Fruit fly (Drosophila melanogaster) whole organism, embryonic: Measurements from ENCODE around the gene CG13315.

Experiments
- Awh ChIP-seq: fragments of 200-800 bp; sonication (Bioruptor generic); IDR thresholded peaks from 2 replicates; pipeline ENCODE4, ENCODE4 v1.3.6; 2022; ENCODE audit warnings: missing biosample characterization, missing genetic modification characterization
- CG10209 ChIP-seq: fragments of 200-800 bp; sonication (Bioruptor generic); optimal IDR thresholded peaks from 3 replicates; lab custom pipeline; 2017; ENCODE audit warnings: missing biosample characterization, mild to moderate bottlenecking, missing genetic modification characterization, missing genetic modification reagents
- CG10267 ChIP-seq: fragments of 200-800 bp; sonication (Bioruptor generic); optimal IDR thresholded peaks from 2 replicates; lab custom pipeline; 2018; ENCODE audit warnings: missing biosample characterization, mild to moderate bottlenecking, missing genetic modification characterization, moderate library complexity
- CG10565 ChIP-seq: fragments of 200-800 bp; sonication (Bioruptor generic); optimal IDR thresholded peaks from 3 replicates; lab custom pipeline; 2016; ENCODE audit warnings: missing biosample characterization, mild to moderate bottlenecking, missing genetic modification characterization
- CG11695 ChIP-seq: fragments of 200-800 bp; sonication (Bioruptor generic); IDR thresholded peaks from 3 replicates; pipeline ENCODE4 v1.3.6; 2022; ENCODE audit warnings: missing biosample characterization, missing genetic modification characterization
- CG11723 ChIP-seq: fragments of 200-800 bp; sonication (Bioruptor generic); optimal IDR thresholded peaks from 2 replicates; lab custom pipeline; 2017; ENCODE audit warnings: missing biosample characterization, mild to moderate bottlenecking, missing genetic modification characterization
- CG12219 ChIP-seq: fragments of 200-800 bp; sonication (Bioruptor generic); optimal IDR thresholded peaks from 3 replicates; lab custom pipeline; 2018; ENCODE audit warnings: missing biosample characterization, mild to moderate bottlenecking, missing genetic modification characterization
- CG13775 ChIP-seq: fragments of 200-800 bp; sonication (Bioruptor generic); optimal IDR thresholded peaks from 3 replicates; lab custom pipeline; 2017; ENCODE audit warnings: missing biosample characterization, mild to moderate bottlenecking, missing genetic modification characterization
- CG13894 ChIP-seq: fragments of 200-800 bp; sonication (Bioruptor generic); optimal IDR thresholded peaks from 3 replicates; lab custom pipeline; 2018; ENCODE audit warnings: missing biosample characterization, mild to moderate bottlenecking, missing genetic modification characterization, moderate library complexity
- CG14014 ChIP-seq: fragments of 200-800 bp; sonication (Bioruptor generic); IDR thresholded peaks from 2 replicates; pipeline ENCODE4 v1.3.6; 2022; ENCODE audit warnings: missing biosample characterization, missing genetic modification characterization
- CG1603 ChIP-seq: fragments of 200-800 bp; sonication (Bioruptor generic); optimal IDR thresholded peaks from 2 replicates; lab custom pipeline; 2019; ENCODE audit warnings: missing biosample characterization, mild to moderate bottlenecking, missing genetic modification characterization, moderate library complexity
- CG17385 ChIP-seq: fragments of 200-800 bp; sonication (Bioruptor generic); optimal IDR thresholded peaks from 3 replicates; lab custom pipeline; 2018; ENCODE audit warnings: missing biosample characterization, mild to moderate bottlenecking, missing genetic modification characterization
- CG17568 ChIP-seq: fragments of 200-800 bp; sonication (Bioruptor generic); optimal IDR thresholded peaks from 2 replicates; lab custom pipeline; 2018; ENCODE audit warnings: missing biosample characterization, mild to moderate bottlenecking, missing genetic modification characterization, moderate library complexity
- CG30431 ChIP-seq: fragments of 200-800 bp; sonication (Bioruptor generic); optimal IDR thresholded peaks from 2 replicates; lab custom pipeline; 2017; ENCODE audit warnings: missing biosample characterization, missing genetic modification characterization
- CG32772 ChIP-seq: fragments of 200-800 bp; sonication (Bioruptor generic); IDR thresholded peaks from 2 replicates; pipeline ENCODE4 v1.3.6; 2022; ENCODE audit warnings: missing biosample characterization, missing genetic modification characterization
- CG3995 ChIP-seq: fragments of 200-800 bp; sonication (Bioruptor generic); optimal IDR thresholded peaks from 3 replicates; lab custom pipeline; 2016; ENCODE audit warnings: missing biosample characterization, missing genetic modification characterization
- CG5245 ChIP-seq: fragments of 200-800 bp; sonication (Bioruptor generic); optimal IDR thresholded peaks from 3 replicates; lab custom pipeline; 2016; ENCODE audit warnings: missing biosample characterization, missing genetic modification characterization
- CG9797 ChIP-seq: fragments of 200-800 bp; sonication (Bioruptor generic); optimal IDR thresholded peaks from 3 replicates; lab custom pipeline; 2018; ENCODE audit warnings: missing biosample characterization, mild to moderate bottlenecking, missing genetic modification characterization
- D19B ChIP-seq: fragments of 200-800 bp; sonication (Bioruptor generic); optimal IDR thresholded peaks from 2 replicates; lab custom pipeline; 2017; ENCODE audit warnings: missing biosample characterization, mild to moderate bottlenecking, missing genetic modification characterization
- Dek ChIP-seq: fragments of 200-800 bp; sonication (Bioruptor generic); optimal IDR thresholded peaks from 3 replicates; lab custom pipeline; 2019; ENCODE audit warnings: missing biosample characterization, mild to moderate bottlenecking, missing genetic modification characterization, moderate library complexity
- Elba2 ChIP-seq: fragments of 200-800 bp; sonication (Bioruptor generic); optimal IDR thresholded peaks from 3 replicates; lab custom pipeline; 2016; ENCODE audit warnings: missing biosample characterization, missing genetic modification characterization
- HLH3B ChIP-seq: fragments of 200-800 bp; sonication (Bioruptor generic); IDR thresholded peaks from 2 replicates; pipeline ENCODE4 v1.3.6; 2022; ENCODE audit warnings: missing biosample characterization, missing genetic modification characterization
- HLH54F ChIP-seq: fragments of 200-800 bp; sonication (Bioruptor generic); optimal IDR thresholded peaks from 3 replicates; lab custom pipeline; 2016; ENCODE audit warnings: missing biosample characterization, missing genetic modification characterization
- MBD-R2 ChIP-seq: fragments of 200-800 bp; sonication (Bioruptor generic); IDR thresholded peaks from 2 replicates; pipeline ENCODE4 v1.3.6; 2022; ENCODE audit warnings: missing biosample characterization, missing genetic modification characterization
- NfI ChIP-seq: fragments of 200-800 bp; sonication (Bioruptor generic); optimal IDR thresholded peaks from 3 replicates; lab custom pipeline; 2018; ENCODE audit warnings: missing biosample characterization, mild to moderate bottlenecking, missing genetic modification characterization, moderate library complexity
- bbx ChIP-seq: fragments of 200-800 bp; sonication (Bioruptor generic); IDR thresholded peaks from 2 replicates; pipeline ENCODE4 v1.3.6; 2022; ENCODE audit warnings: missing biosample characterization, missing genetic modification characterization; ENCODE audit not compliant: partially characterized antibody
- bcd ChIP-seq: fragments of 200-800 bp; sonication (Bioruptor generic); optimal IDR thresholded peaks from 2 replicates; lab custom pipeline; 2017; ENCODE audit warnings: missing biosample characterization, mild to moderate bottlenecking, missing genetic modification characterization
- cad ChIP-seq: fragments of >200 bp; optimal IDR thresholded peaks from 2 replicates; lab custom pipeline; 2017; ENCODE audit warnings: missing biosample characterization, missing genetic modification characterization
- chinmo ChIP-seq: fragments of 200-800 bp; sonication (Bioruptor generic); IDR thresholded peaks from 4 replicates; pipeline ENCODE4 v1.3.6; 2022; ENCODE audit warnings: missing biosample characterization, missing genetic modification characterization; ENCODE audit not compliant: partially characterized antibody
- crc ChIP-seq: fragments of 200-800 bp; sonication (Bioruptor generic); optimal IDR thresholded peaks from 2 replicates; lab custom pipeline; 2016; ENCODE audit warnings: missing biosample characterization, missing genetic modification characterization
- croc ChIP-seq: fragments of 200-800 bp; sonication (Bioruptor generic); conservative IDR thresholded peaks from 3 replicates; pipeline ENCODE4 v1.3.6; 2022; ENCODE audit warnings: missing biosample characterization, missing genetic modification characterization
- crol ChIP-seq: fragments of 200-800 bp; sonication (Bioruptor generic); IDR thresholded peaks from 2 replicates; pipeline ENCODE4 v1.3.6; 2022; ENCODE audit warnings: missing biosample characterization, missing genetic modification characterization
- emc ChIP-seq: fragments of 200-800 bp; sonication (Bioruptor generic); optimal IDR thresholded peaks from 2 replicates; lab custom pipeline; 2016; ENCODE audit warnings: missing biosample characterization, missing genetic modification characterization
- ewg ChIP-seq: fragments of 200-800 bp; sonication (Bioruptor generic); optimal IDR thresholded peaks from 3 replicates; lab custom pipeline; 2017; ENCODE audit warnings: mild to moderate bottlenecking, missing biosample characterization, missing genetic modification reagents, missing genetic modification characterization
- gem ChIP-seq: fragments of 200-800 bp; sonication (Bioruptor generic); optimal IDR thresholded peaks from 2 replicates; lab custom pipeline; 2019; ENCODE audit warnings: missing biosample characterization, mild to moderate bottlenecking, missing genetic modification characterization, moderate library complexity
- gfzf ChIP-seq: fragments of 200-800 bp; sonication (Bioruptor generic); optimal IDR thresholded peaks from 2 replicates; lab custom pipeline; 2016; ENCODE audit warnings: missing biosample characterization, mild to moderate bottlenecking, missing genetic modification characterization, moderate library complexity
- insv ChIP-seq, 2 experiments: fragments of 200-800 bp; sonication (Bioruptor generic); optimal IDR thresholded peaks; 3 replicates each; lab custom pipeline; 2016 to 2018; ENCODE audit warnings: missing biosample characterization in 2 of 2, missing genetic modification characterization in 2 of 2
- klu ChIP-seq: fragments of 200-800 bp; sonication (Bioruptor generic); IDR thresholded peaks from 2 replicates; pipeline ENCODE4 v1.3.6; 2022; ENCODE audit warnings: missing biosample characterization, missing genetic modification characterization
- lmd ChIP-seq: fragments of 200-800 bp; sonication (Bioruptor generic); IDR thresholded peaks from 2 replicates; pipeline ENCODE4 v1.3.6; 2022; ENCODE audit warnings: missing biosample characterization, missing genetic modification characterization
- mam ChIP-seq: fragments of 200-800 bp; sonication (Bioruptor generic); optimal IDR thresholded peaks from 3 replicates; lab custom pipeline; 2016; ENCODE audit warnings: missing biosample characterization, missing genetic modification characterization
- sima ChIP-seq: fragments of 200-800 bp; sonication (Bioruptor generic); optimal IDR thresholded peaks from 2 replicates; lab custom pipeline; 2016; ENCODE audit warnings: missing biosample characterization, missing genetic modification characterization
- slbo ChIP-seq: fragments of 200-800 bp; sonication (Bioruptor generic); IDR thresholded peaks from 2 replicates; pipeline ENCODE4 v1.3.6; 2022; ENCODE audit warnings: missing biosample characterization, missing genetic modification characterization
- so ChIP-seq: fragments of 200-800 bp; sonication (Bioruptor generic); IDR thresholded peaks from 3 replicates; pipeline ENCODE4 v1.3.6; 2022; ENCODE audit warnings: missing biosample characterization, missing genetic modification characterization
- sqz ChIP-seq: fragments of 200-800 bp; sonication (Bioruptor generic); optimal IDR thresholded peaks from 3 replicates; lab custom pipeline; 2018; ENCODE audit warnings: missing biosample characterization, mild to moderate bottlenecking, missing genetic modification characterization
- twi ChIP-seq: fragments of 200-800 bp; optimal IDR thresholded peaks from 2 replicates; lab custom pipeline; 2019; ENCODE audit warnings: missing biosample characterization, mild to moderate bottlenecking, missing genetic modification characterization, moderate library complexity
- vnd ChIP-seq: fragments of 200-800 bp; sonication (Bioruptor generic); IDR thresholded peaks from 3 replicates; pipeline ENCODE4 v1.3.6; 2022; ENCODE audit warnings: missing biosample characterization, missing genetic modification characterization; ENCODE audit not compliant: partially characterized antibody
- vvl ChIP-seq: fragments of 200-800 bp; sonication (Bioruptor generic); IDR thresholded peaks from 2 replicates; pipeline ENCODE4 v1.3.6; 2022; ENCODE audit warnings: missing biosample characterization, missing genetic modification characterization
- wek ChIP-seq: fragments of 200-800 bp; sonication (Bioruptor generic); optimal IDR thresholded peaks from 3 replicates; lab custom pipeline; 2018; ENCODE audit warnings: missing biosample characterization, mild to moderate bottlenecking, missing genetic modification characterization, moderate library complexity
- zen2 ChIP-seq: fragments of 200-800 bp; sonication (Bioruptor generic); IDR thresholded peaks from 3 replicates; pipeline ENCODE4 v1.3.6; 2022; ENCODE audit warnings: missing biosample characterization, missing genetic modification characterization; ENCODE audit not compliant: partially characterized antibody

The CG13315 gene

dm6 chr3L:9072731-9073385 lies 23.8 kb upstream of the CG13315 start, which contains the start of the genes CG4911 and CG4942 (continued):
- TF ChIP-seq vvl (GFP tag; lab: Robert Waterston, UW): peak; percentile 58; the same call in 1 of the 2 replicates
- TF ChIP-seq zen2 (GFP tag; lab: Robert Waterston, UW): no peak
- TF ChIP-seq ewg (GFP tag; lab: Kevin White, UChicago): peak; percentile 49
- TF ChIP-seq gfzf (GFP tag; lab: Kevin White, UChicago): peak; percentile 84
- peak; percentile 71 for TF ChIP-seq bcd (GFP tag; lab: Kevin White, UChicago)
- peak; percentile 60 for TF ChIP-seq D19B (GFP tag; lab: Kevin White, UChicago)
- TF ChIP-seq wek (GFP tag; lab: Kevin White, UChicago): no peak
- peak; percentile 1 for TF ChIP-seq CG30431 (GFP tag; lab: Kevin White, UChicago)
- TF ChIP-seq sima (GFP tag; lab: Kevin White, UChicago): no peak
- TF ChIP-seq sqz (GFP tag; lab: Kevin White, UChicago): peak; percentile 13
- no peak for TF ChIP-seq Elba2
- no peak for TF ChIP-seq Awh
- TF ChIP-seq insv (GFP tag; optimal IDR thresholded peaks at IDR 0.05; lab: Kevin White, UChicago): no peak
- TF ChIP-seq CG13894 (tag; lab: Kevin White, UChicago): peak; percentile 36
- TF ChIP-seq CG13775 (GFP tag; lab: Kevin White, UChicago): peak; percentile 80
- TF ChIP-seq CG32772 (GFP tag; lab: Robert Waterston, UW): no peak; the same call in 1 of the 2 replicates
- TF ChIP-seq so (GFP tag; lab: Robert Waterston, UW): 0 out of 3 replicates have a peak, but pooled peaks have one; percentile 28
- TF ChIP-seq vnd (GFP tag; lab: Robert Waterston, UW): no peak
- TF ChIP-seq CG12219 (GFP tag; lab: Kevin White, UChicago): peak; percentile 41
- peak; percentile 86 for TF ChIP-seq slbo
- no peak for TF ChIP-seq chinmo (GFP tag; lab: Robert Waterston, UW)
- TF ChIP-seq Dek: peak; percentile 58
- TF ChIP-seq HLH3B (GFP tag; lab: Robert Waterston, UW): peak; percentile 53; the same call in 1 of the 2 replicates
- TF ChIP-seq CG5245 (GFP tag; lab: Kevin White, UChicago): peak; percentile 50
- peak; percentile 81 for TF ChIP-seq mam
- peak; percentile 41 for TF ChIP-seq CG10267
- peak; percentile 27 for TF ChIP-seq CG3995 (GFP tag; lab: Kevin White, UChicago)
- no peak for TF ChIP-seq CG17568 (GFP tag; lab: Kevin White, UChicago)
- TF ChIP-seq HLH54F: peak; percentile 80
- peak; percentile 91 for TF ChIP-seq MBD-R2 (GFP tag; lab: Robert Waterston, UW)
- no peak for TF ChIP-seq cad (GFP tag; lab: Kevin White, UChicago)
- TF ChIP-seq CG1603 (tag; lab: Kevin White, UChicago): peak; percentile 38
- TF ChIP-seq CG10565 (GFP tag; lab: Kevin White, UChicago): no peak
- TF ChIP-seq crol (GFP tag; lab: Robert Waterston, UW): no peak
- peak; percentile 74 for TF ChIP-seq NfI (GFP tag; lab: Kevin White, UChicago)
- TF ChIP-seq CG9797 (GFP tag; lab: Kevin White, UChicago): peak; percentile 79
- TF ChIP-seq emc (GFP tag; lab: Kevin White, UChicago): no peak
- TF ChIP-seq CG11695 (GFP tag; lab: Robert Waterston, UW): no peak
- peak; percentile 62 for TF ChIP-seq CG17385 (GFP tag; lab: Kevin White, UChicago)
- TF ChIP-seq gem (tag; lab: Kevin White, UChicago): peak; percentile 81
- peak; percentile 49 for TF ChIP-seq crc (GFP tag; lab: Kevin White, UChicago)
- peak; percentile 64 for TF ChIP-seq CG10209 (GFP tag; lab: Kevin White, UChicago)
- TF ChIP-seq CG14014 (GFP tag; lab: Robert Waterston, UW): peak; percentile 74
- no peak; the same call in 1 of the 3 replicates for TF ChIP-seq croc (GFP tag; lab: Robert Waterston, UW)
- no peak for TF ChIP-seq bbx
- peak; percentile 55 for TF ChIP-seq twi (tag; lab: Kevin White, UChicago)
- peak; percentile 74 for TF ChIP-seq lmd (GFP tag; lab: Robert Waterston, UW)
- TF ChIP-seq klu: peak; percentile 53; the same call in 1 of the 2 replicates
- TF ChIP-seq CG11723: peak; percentile 17
